Worm (Caenorhabditis elegans) whole organism, L3 larva: Measurements from ENCODE around the gene Y53F4B.51.
A peak's percentile ranks its signal among the peaks of the same experiment; 100 is the strongest.

Source experiments
- R02D3.7 ChIP-seq: fragments of 150-350 bp; optimal IDR thresholded peaks from 2 replicates; lab custom pipeline; 2014; ENCODE audit warnings: missing biosample characterization, missing genetic modification characterization
- ZK546.5 ChIP-seq: sonication (generic microtip); optimal IDR thresholded peaks from 2 replicates; lab custom pipeline; 2017; ENCODE audit warnings: missing biosample characterization, missing genetic modification characterization
- aly-2 ChIP-seq: fragments of 150-350 bp; optimal IDR thresholded peaks from 2 replicates; lab custom pipeline; 2014; ENCODE audit warnings: missing biosample characterization, missing genetic modification characterization
- ama-1 ChIP-seq: fragments of 150-350 bp; optimal IDR thresholded peaks from 2 replicates; lab custom pipeline; 2018
- ceh-16 ChIP-seq: sonication (generic microtip); optimal IDR thresholded peaks from 2 replicates; lab custom pipeline; 2017; ENCODE audit warnings: missing biosample characterization, missing genetic modification characterization
- ceh-28 ChIP-seq: fragments of 150-350 bp; optimal IDR thresholded peaks from 2 replicates; lab custom pipeline; 2014; ENCODE audit warnings: missing biosample characterization, missing genetic modification reagents, missing genetic modification characterization
- ceh-82 ChIP-seq: fragments of 150-350 bp; optimal IDR thresholded peaks from 2 replicates; lab custom pipeline; 2014; ENCODE audit warnings: missing biosample characterization, missing genetic modification characterization
- ceh-9 ChIP-seq: sonication (generic microtip); optimal IDR thresholded peaks from 2 replicates; lab custom pipeline; 2018; ENCODE audit warnings: missing biosample characterization, missing genetic modification characterization
- daf-12 ChIP-seq: fragments of 150-350 bp; optimal IDR thresholded peaks from 2 replicates; lab custom pipeline; 2014; ENCODE audit warnings: missing biosample characterization, missing genetic modification reagents, missing genetic modification characterization
- egl-27 ChIP-seq: sonication (generic microtip); optimal IDR thresholded peaks from 4 replicates; lab custom pipeline; 2017; ENCODE audit warnings: missing biosample characterization, missing genetic modification reagents, missing genetic modification characterization
- egl-5 ChIP-seq: fragments of 150-350 bp; optimal IDR thresholded peaks from 2 replicates; lab custom pipeline; 2017; ENCODE audit warnings: missing biosample characterization, missing genetic modification reagents, missing genetic modification characterization, inconsistent platforms
- elt-1 ChIP-seq: fragments of 150-350 bp; optimal IDR thresholded peaks from 2 replicates; lab custom pipeline; 2014; ENCODE audit warnings: missing biosample characterization, missing genetic modification characterization
- elt-2 ChIP-seq: sonication (generic microtip); optimal IDR thresholded peaks from 2 replicates; lab custom pipeline; 2016; ENCODE audit warnings: missing genetic modification reagents, mild to moderate bottlenecking, missing genetic modification characterization, missing compliant biosample characterization
- elt-3 ChIP-seq, 3 experiments: fragments of 150-350 bp in 1 of 3; sonication (generic microtip) in 2 of 3; optimal IDR thresholded peaks; 2 replicates in 2 of 3; 4 replicates in 1 of 3; lab custom pipeline; 2014 to 2017; ENCODE audit warnings: missing biosample characterization in 3 of 3, missing genetic modification characterization in 3 of 3
- eor-1 ChIP-seq, 2 experiments: fragments of 150-350 bp; optimal IDR thresholded peaks; 2 replicates each; lab custom pipeline; 2014 to 2018; ENCODE audit warnings: missing biosample characterization in 2 of 2, missing genetic modification characterization in 2 of 2
- fkh-10 ChIP-seq: sonication (generic microtip); optimal IDR thresholded peaks from 2 replicates; lab custom pipeline; 2017; ENCODE audit warnings: missing biosample characterization, missing genetic modification reagents, missing genetic modification characterization
- fkh-2 ChIP-seq: fragments of 150-350 bp; optimal IDR thresholded peaks from 2 replicates; lab custom pipeline; 2014; ENCODE audit warnings: missing biosample characterization, missing genetic modification reagents, missing genetic modification characterization
- fos-1 ChIP-seq: fragments of 150-350 bp; optimal IDR thresholded peaks from 2 replicates; lab custom pipeline; 2014; ENCODE audit warnings: missing biosample characterization, missing genetic modification characterization
- hmg-11 ChIP-seq: sonication (generic microtip); optimal IDR thresholded peaks from 2 replicates; lab custom pipeline; 2016; ENCODE audit warnings: missing genetic modification characterization, missing compliant biosample characterization
- jun-1 ChIP-seq: fragments of 150-350 bp; optimal IDR thresholded peaks from 2 replicates; lab custom pipeline; 2014; ENCODE audit warnings: missing biosample characterization, missing genetic modification reagents, missing genetic modification characterization
- lin-15B ChIP-seq: fragments of 150-350 bp; optimal IDR thresholded peaks from 2 replicates; lab custom pipeline; 2014; ENCODE audit warnings: missing biosample characterization, missing genetic modification characterization
- lin-39 ChIP-seq: fragments of 150-350 bp; optimal IDR thresholded peaks from 2 replicates; lab custom pipeline; 2018; ENCODE audit warnings: missing biosample characterization, missing genetic modification reagents, missing genetic modification characterization
- lsy-12 ChIP-seq: sonication (generic microtip); optimal IDR thresholded peaks from 2 replicates; lab custom pipeline; 2016; ENCODE audit warnings: mild to moderate bottlenecking, missing genetic modification characterization, missing compliant biosample characterization
- mdl-1 ChIP-seq: fragments of 150-350 bp; optimal IDR thresholded peaks from 2 replicates; lab custom pipeline; 2014; ENCODE audit warnings: missing biosample characterization, missing genetic modification characterization
- mml-1 ChIP-seq: fragments of 150-350 bp; sonication (generic microtip); optimal IDR thresholded peaks from 3 replicates; lab custom pipeline; 2014; ENCODE audit warnings: missing biosample characterization, missing genetic modification characterization
- nfya-1 ChIP-seq: sonication (generic microtip); optimal IDR thresholded peaks from 2 replicates; lab custom pipeline; 2017; ENCODE audit warnings: missing genetic modification characterization, mild to moderate bottlenecking, missing compliant biosample characterization, antibody characterized with exemption, moderate library complexity; ENCODE audit not compliant: insufficient read depth
- nhr-11 ChIP-seq: fragments of 150-350 bp; optimal IDR thresholded peaks from 2 replicates; lab custom pipeline; 2014; ENCODE audit warnings: missing biosample characterization, missing genetic modification characterization
- nhr-12 ChIP-seq: fragments of 150-350 bp; optimal IDR thresholded peaks from 2 replicates; lab custom pipeline; 2014; ENCODE audit warnings: missing biosample characterization, missing genetic modification characterization
- nhr-23 ChIP-seq: fragments of 150-350 bp; optimal IDR thresholded peaks from 2 replicates; lab custom pipeline; 2014; ENCODE audit warnings: missing biosample characterization, missing genetic modification reagents, missing genetic modification characterization
- nhr-237 ChIP-seq: fragments of 150-350 bp; optimal IDR thresholded peaks from 2 replicates; lab custom pipeline; 2014; ENCODE audit warnings: missing biosample characterization, missing genetic modification characterization
- nhr-25 ChIP-seq: sonication (generic microtip); optimal IDR thresholded peaks from 2 replicates; lab custom pipeline; 2017; ENCODE audit warnings: missing biosample characterization, missing genetic modification characterization
- nhr-28 ChIP-seq: fragments of 150-350 bp; optimal IDR thresholded peaks from 2 replicates; lab custom pipeline; 2014; ENCODE audit warnings: missing biosample characterization, missing genetic modification characterization
- nhr-43 ChIP-seq: sonication (generic microtip); optimal IDR thresholded peaks from 2 replicates; lab custom pipeline; 2016; ENCODE audit warnings: mild to moderate bottlenecking, missing genetic modification characterization, missing compliant biosample characterization; ENCODE audit not compliant: poor library complexity, severe bottlenecking
- nhr-67 ChIP-seq: fragments of 150-350 bp; optimal IDR thresholded peaks from 2 replicates; lab custom pipeline; 2014; ENCODE audit warnings: missing biosample characterization, missing genetic modification characterization
- nhr-76 ChIP-seq: fragments of 150-350 bp; sonication (generic microtip); optimal IDR thresholded peaks from 5 replicates; lab custom pipeline; 2014; ENCODE audit warnings: missing biosample characterization, missing genetic modification characterization
- nhr-77 ChIP-seq: fragments of 150-350 bp; optimal IDR thresholded peaks from 2 replicates; lab custom pipeline; 2014; ENCODE audit warnings: missing biosample characterization, missing genetic modification characterization
- pha-4 ChIP-seq: fragments of 150-350 bp; optimal IDR thresholded peaks from 2 replicates; lab custom pipeline; 2014; ENCODE audit warnings: missing biosample characterization, missing genetic modification reagents, missing genetic modification characterization
- pqm-1 ChIP-seq: fragments of 150-350 bp; optimal IDR thresholded peaks from 2 replicates; lab custom pipeline; 2017; ENCODE audit warnings: missing biosample characterization, missing genetic modification characterization, inconsistent platforms
- sea-2 ChIP-seq: fragments of 150-350 bp; sonication (generic microtip); optimal IDR thresholded peaks from 4 replicates; lab custom pipeline; 2014; ENCODE audit warnings: missing biosample characterization, missing genetic modification reagents, missing genetic modification characterization
- skn-1 ChIP-seq: fragments of 150-350 bp; optimal IDR thresholded peaks from 2 replicates; lab custom pipeline; 2014; ENCODE audit warnings: missing biosample characterization, missing genetic modification characterization
- snpc-4 ChIP-seq: fragments of 150-350 bp; optimal IDR thresholded peaks from 2 replicates; lab custom pipeline; 2014; ENCODE audit warnings: missing biosample characterization, missing genetic modification characterization
- tbx-2 ChIP-seq: sonication (generic microtip); optimal IDR thresholded peaks from 2 replicates; lab custom pipeline; 2016; ENCODE audit warnings: mild to moderate bottlenecking, missing genetic modification characterization, missing compliant biosample characterization
- unc-39 ChIP-seq: sonication (generic microtip); optimal IDR thresholded peaks from 4 replicates; lab custom pipeline; 2017; ENCODE audit warnings: missing biosample characterization, missing genetic modification characterization
- unc-62 ChIP-seq: fragments of 150-350 bp; sonication (generic microtip); optimal IDR thresholded peaks from 4 replicates; lab custom pipeline; 2014; ENCODE audit warnings: missing biosample characterization, missing genetic modification reagents, missing genetic modification characterization
- zag-1 ChIP-seq: fragments of 150-350 bp; optimal IDR thresholded peaks from 2 replicates; lab custom pipeline; 2014; ENCODE audit warnings: missing biosample characterization, missing genetic modification characterization
- ztf-11 ChIP-seq: fragments of 150-350 bp; optimal IDR thresholded peaks from 2 replicates; lab custom pipeline; 2014; ENCODE audit warnings: missing biosample characterization, missing genetic modification characterization
- ztf-4 ChIP-seq: fragments of 150-350 bp; optimal IDR thresholded peaks from 2 replicates; lab custom pipeline; 2014; ENCODE audit warnings: missing biosample characterization, missing genetic modification characterization

Y53F4B.51 gene

ce11 chrII:15026389-15026788 is 12.1 kb upstream of the Y53F4B.51 start:
- TF ChIP-seq ztf-11 (tag; lab: Kevin White, UChicago) (no peak), lin-15B (tag; lab: Kevin White, UChicago) (no peak), tbx-2 (tag; lab: Kevin White, UChicago) (no peak), sea-2 (GFP tag; lab: Kevin White, UChicago) (no peak)

- TF ChIP-seq elt-1 (peak; percentile 38), daf-12 (tag; lab: Kevin White, UChicago) (no peak), aly-2 (tag; lab: Kevin White, UChicago) (peak; percentile 75), eor-1 (tag; optimal IDR thresholded peaks at IDR 0.05; lab: Kevin White, UChicago) (peak in 1 of 2 experiments; percentile 13), pqm-1 (tag; lab: Kevin White, UChicago) (peak; percentile 86), fkh-2 (tag; lab: Kevin White, UChicago) (no peak), nhr-12 (tag; lab: Kevin White, UChicago) (no peak), nhr-77 (peak; percentile 95), nhr-43 (tag; lab: Kevin White, UChicago) (peak; percentile 96), ZK546.5 (no peak), nhr-67 (tag; lab: Kevin White, UChicago) (peak; percentile 52), mml-1 (no peak), egl-27 (tag; lab: Kevin White, UChicago) (peak; percentile 74), nhr-11 (tag; lab: Kevin White, UChicago) (no peak), ceh-9 (no peak), mdl-1 (tag; lab: Kevin White, UChicago) (peak; percentile 4), R02D3.7 (tag; lab: Kevin White, UChicago) (peak; percentile 80), nhr-76 (tag; lab: Kevin White, UChicago) (peak; percentile 49), tbx-2 (tag; lab: Kevin White, UChicago) (peak; percentile 93), sea-2 (GFP tag; lab: Kevin White, UChicago) (no peak), unc-62 (peak; percentile 47), pha-4 (peak; percentile 97), ceh-28 (peak; percentile 85), nhr-25 (tag; lab: Kevin White, UChicago) (peak; percentile 98), ceh-16 (tag; lab: Kevin White, UChicago) (no peak), nhr-28 (tag; lab: Kevin White, UChicago) (peak; percentile 59), nhr-237 (no peak), ceh-82 (peak; percentile 88), lsy-12 (tag; lab: Kevin White, UChicago) (peak; percentile 94), fkh-10 (GFP tag; lab: Kevin White, UChicago) (peak; percentile 88), snpc-4 (tag; lab: Kevin White, UChicago) (peak; percentile 100), unc-39 (no peak), elt-3 (tag; optimal IDR thresholded peaks at IDR 0.05; lab: Kevin White, UChicago) (peak in 1 of 3 experiments; percentile 10), hmg-11 (tag; lab: Kevin White, UChicago) (peak; percentile 99), skn-1 (tag; lab: Kevin White, UChicago) (peak; percentile 90), egl-5 (peak; percentile 90), ztf-4 (tag; lab: Kevin White, UChicago) (peak; percentile 62), elt-2 (tag; lab: Kevin White, UChicago) (peak; percentile 80), nhr-23 (tag; lab: Kevin White, UChicago) (peak; percentile 97), nfya-1 (tag; lab: Kevin White, UChicago) (peak; percentile 92), lin-39 (peak; percentile 96), lin-15B (tag; lab: Kevin White, UChicago) (peak; percentile 92), fos-1 (peak; percentile 68), ama-1 (lab: Kevin White, UChicago) (peak; percentile 92), zag-1 (tag; lab: Kevin White, UChicago) (peak; percentile 26), jun-1 (tag; lab: Kevin White, UChicago) (peak; percentile 88), ztf-11 (tag; lab: Kevin White, UChicago) (no peak)
Observed at ce11 chrII:15025599-15026164, 11.4 kb upstream of the Y53F4B.51 start, which contains the start of gene cmtr-1. TSS of gene cmtr-1 (plus strand) at chrII:15026114.
